Worm (Caenorhabditis elegans) whole organism, L4 larva: ENCODE results near the gene melo-3.
"Not testable (repeated sequence)": the region's sequence is repeated elsewhere in the genome, so short reads cannot be mapped to it uniquely, and the experiment has no call there.

Experiments
- F37D6.2 ChIP-seq: sonication (generic microtip); optimal IDR thresholded peaks from 2 replicates; lab custom pipeline; 2016; ENCODE audit warnings: mild to moderate bottlenecking, missing genetic modification characterization, missing compliant biosample characterization
- F49E8.2 ChIP-seq: sonication (generic microtip); optimal IDR thresholded peaks from 2 replicates; lab custom pipeline; 2016; ENCODE audit warnings: missing compliant biosample characterization, mild to moderate bottlenecking, missing genetic modification characterization, borderline replicate concordance
- R02D3.7 ChIP-seq: fragments of 150-350 bp; sonication (generic microtip); optimal IDR thresholded peaks from 3 replicates; lab custom pipeline; 2014; ENCODE audit warnings: missing biosample characterization, missing genetic modification characterization
- T20F7.1 ChIP-seq: fragments of 200-800 bp; sonication (Bioruptor generic); optimal IDR thresholded peaks from 2 replicates; lab custom pipeline; 2018; ENCODE audit warnings: mild to moderate bottlenecking, missing genetic modification characterization, missing compliant biosample characterization
- T26A8.4 ChIP-seq: fragments of 200-800 bp; sonication (Bioruptor generic); IDR thresholded peaks from 2 replicates; pipeline ENCODE4 v1.3.6; 2022; ENCODE audit warnings: missing genetic modification characterization, missing compliant biosample characterization
- Y48G9A.11 ChIP-seq: fragments of 200-800 bp; sonication (Bioruptor generic); IDR thresholded peaks from 2 replicates; pipeline ENCODE4 v1.3.6; 2022; ENCODE audit warnings: missing genetic modification reagents, missing genetic modification characterization, missing compliant biosample characterization
- Y5F2A.4 ChIP-seq: fragments of 200-800 bp; sonication (Bioruptor generic); optimal IDR thresholded peaks from 2 replicates; lab custom pipeline; 2018; ENCODE audit warnings: mild to moderate bottlenecking, missing genetic modification characterization, missing compliant biosample characterization
- ZK546.5 ChIP-seq, 2 experiments: sonication (generic microtip); optimal IDR thresholded peaks; 2 replicates each; lab custom pipeline; 2017; ENCODE audit warnings: missing biosample characterization in 2 of 2, missing genetic modification characterization in 2 of 2
- aha-1 ChIP-seq: fragments of 150-350 bp; peaks from one replicate; lab custom pipeline; 2014; ENCODE audit warnings: missing biosample characterization, missing genetic modification characterization
- aly-2 ChIP-seq: sonication (generic microtip); optimal IDR thresholded peaks from 2 replicates; lab custom pipeline; 2018; ENCODE audit warnings: missing biosample characterization, missing genetic modification characterization
- attf-4 ChIP-seq: sonication (generic microtip); optimal IDR thresholded peaks from 3 replicates; lab custom pipeline; 2017; ENCODE audit warnings: missing biosample characterization, missing genetic modification characterization
- ceh-20 ChIP-seq: fragments of 200-800 bp; sonication (Bioruptor generic); IDR thresholded peaks from 2 replicates; pipeline ENCODE4 v1.3.6; 2022; ENCODE audit warnings: missing genetic modification reagents, missing genetic modification characterization, missing compliant biosample characterization
- ceh-44 ChIP-seq: fragments of 200-800 bp; sonication (Bioruptor generic); IDR thresholded peaks from 2 replicates; pipeline ENCODE4 v1.3.6; 2022; ENCODE audit warnings: missing genetic modification reagents, missing genetic modification characterization, missing compliant biosample characterization
- ceh-62 ChIP-seq: sonication (generic microtip); optimal IDR thresholded peaks from 2 replicates; lab custom pipeline; 2017; ENCODE audit warnings: missing biosample characterization, missing genetic modification characterization
- ces-1 ChIP-seq: fragments of 150-350 bp; sonication (generic microtip); optimal IDR thresholded peaks from 4 replicates; lab custom pipeline; 2014; ENCODE audit warnings: missing biosample characterization, missing genetic modification reagents, missing genetic modification characterization
- daf-12 ChIP-seq: fragments of 150-350 bp; optimal IDR thresholded peaks from 2 replicates; lab custom pipeline; 2014; ENCODE audit warnings: missing biosample characterization, missing genetic modification reagents, missing genetic modification characterization
- dmd-6 ChIP-seq: fragments of 200-800 bp; sonication (Bioruptor generic); IDR thresholded peaks from 2 replicates; pipeline ENCODE4 v1.3.6; 2022; ENCODE audit warnings: missing genetic modification reagents, missing genetic modification characterization, missing compliant biosample characterization
- dmd-8 ChIP-seq: fragments of 200-800 bp; sonication (Bioruptor generic); IDR thresholded peaks from 2 replicates; pipeline ENCODE4 v1.3.6; 2022; ENCODE audit warnings: missing genetic modification characterization, missing compliant biosample characterization
- dve-1 ChIP-seq: sonication (generic microtip); optimal IDR thresholded peaks from 2 replicates; lab custom pipeline; 2017; ENCODE audit warnings: antibody characterized with exemption, mild to moderate bottlenecking, missing genetic modification characterization, missing compliant biosample characterization; ENCODE audit not compliant: insufficient read depth
- fkh-10 ChIP-seq: fragments of 150-350 bp; optimal IDR thresholded peaks from 2 replicates; lab custom pipeline; 2014; ENCODE audit warnings: missing biosample characterization, missing genetic modification reagents, missing genetic modification characterization
- fos-1 ChIP-seq: fragments of 150-350 bp; optimal IDR thresholded peaks from 2 replicates; lab custom pipeline; 2014; ENCODE audit warnings: missing biosample characterization, missing genetic modification characterization
- gei-8 ChIP-seq: fragments of 200-800 bp; sonication (Bioruptor generic); optimal IDR thresholded peaks from 2 replicates; lab custom pipeline; 2018; ENCODE audit warnings: mild to moderate bottlenecking, missing genetic modification characterization, missing compliant biosample characterization
- hlh-11 ChIP-seq: fragments of 200-800 bp; sonication (Bioruptor generic); optimal IDR thresholded peaks from 2 replicates; lab custom pipeline; 2018; ENCODE audit warnings: mild to moderate bottlenecking, missing genetic modification characterization, missing compliant biosample characterization
- hmg-1.1 ChIP-seq: fragments of 200-800 bp; sonication (Bioruptor generic); IDR thresholded peaks from 2 replicates; pipeline ENCODE4 v1.3.6; 2022; ENCODE audit warnings: missing genetic modification reagents, missing genetic modification characterization, missing compliant biosample characterization
- lim-7 ChIP-seq: fragments of 200-800 bp; sonication (Bioruptor generic); IDR thresholded peaks from 2 replicates; pipeline ENCODE4 v1.3.6; 2022; ENCODE audit warnings: missing genetic modification characterization, missing compliant biosample characterization
- lin-13 ChIP-seq: fragments of 150-350 bp; optimal IDR thresholded peaks from 2 replicates; lab custom pipeline; 2014; ENCODE audit warnings: missing biosample characterization, missing genetic modification reagents, missing genetic modification characterization
- lin-38 ChIP-seq: fragments of 200-800 bp; sonication (Bioruptor generic); IDR thresholded peaks from 2 replicates; pipeline ENCODE4 v1.3.6; 2022; ENCODE audit warnings: missing genetic modification reagents, missing genetic modification characterization, missing compliant biosample characterization
- lir-3 ChIP-seq: sonication (generic microtip); optimal IDR thresholded peaks from 2 replicates; lab custom pipeline; 2016; ENCODE audit warnings: mild to moderate bottlenecking, missing genetic modification characterization, missing compliant biosample characterization
- madf-5 ChIP-seq, 2 experiments: fragments of 200-800 bp; sonication (Bioruptor generic); IDR thresholded peaks; 2 replicates each; pipeline ENCODE4 v1.3.6; 2022; ENCODE audit warnings: missing compliant biosample characterization in 2 of 2, missing genetic modification characterization in 2 of 2
- mdl-1 ChIP-seq, 2 experiments: fragments of 150-350 bp in 1 of 2; sonication (generic microtip) in 1 of 2; optimal IDR thresholded peaks; 2 replicates each; lab custom pipeline; 2014 to 2017; ENCODE audit warnings: missing biosample characterization in 2 of 2, missing genetic modification characterization in 2 of 2
- mdt-29 ChIP-seq: fragments of 200-800 bp; sonication (Bioruptor generic); IDR thresholded peaks from 2 replicates; pipeline ENCODE4 v1.3.6; 2022; ENCODE audit warnings: missing genetic modification reagents, missing genetic modification characterization, missing compliant biosample characterization
- mep-1 ChIP-seq: fragments of 150-350 bp; sonication (generic microtip); optimal IDR thresholded peaks from 3 replicates; lab custom pipeline; 2014; ENCODE audit warnings: missing biosample characterization, missing genetic modification characterization
- mes-2 ChIP-seq: sonication (generic microtip); optimal IDR thresholded peaks from 2 replicates; lab custom pipeline; 2016; ENCODE audit warnings: missing genotype, mild to moderate bottlenecking, missing genetic modification characterization, missing compliant biosample characterization; ENCODE audit not compliant: poor library complexity, severe bottlenecking
- mxl-3 ChIP-seq: fragments of 200-800 bp; sonication (Bioruptor generic); optimal IDR thresholded peaks from 2 replicates; lab custom pipeline; 2018; ENCODE audit warnings: mild to moderate bottlenecking, missing genetic modification characterization, missing compliant biosample characterization
- nhr-102 ChIP-seq: sonication (generic microtip); optimal IDR thresholded peaks from 2 replicates; lab custom pipeline; 2016; ENCODE audit warnings: mild to moderate bottlenecking, missing genetic modification characterization, moderate library complexity, missing compliant biosample characterization
- nhr-11 ChIP-seq: fragments of 150-350 bp; optimal IDR thresholded peaks from 2 replicates; lab custom pipeline; 2014; ENCODE audit warnings: missing biosample characterization, missing genetic modification characterization
- nhr-41 ChIP-seq: fragments of 200-800 bp; sonication (Bioruptor generic); IDR thresholded peaks from 2 replicates; pipeline ENCODE4 v1.3.6; 2022; ENCODE audit warnings: missing genetic modification reagents, missing genetic modification characterization, missing compliant biosample characterization
- nhr-42 ChIP-seq: fragments of 200-800 bp; sonication (Bioruptor generic); IDR thresholded peaks from 2 replicates; pipeline ENCODE4 v1.3.6; 2022; ENCODE audit warnings: missing genetic modification characterization, missing compliant biosample characterization
- nhr-77 ChIP-seq: fragments of 150-350 bp; optimal IDR thresholded peaks from 2 replicates; lab custom pipeline; 2014; ENCODE audit warnings: missing biosample characterization, missing genetic modification characterization
- pha-4 ChIP-seq, 2 experiments: fragments of 150-350 bp in 1 of 2; fragments of 200-800 bp in 1 of 2; sonication (Bioruptor generic) in 1 of 2; IDR thresholded peaks in 1 of 2; optimal IDR thresholded peaks in 1 of 2; 2 replicates each; pipeline versions ENCODE4 v1.3.6 to Lab custom; 2014 to 2022; ENCODE audit warnings: missing genetic modification characterization in 2 of 2, missing genetic modification reagents in 2 of 2, missing biosample characterization in 1 of 2, missing compliant biosample characterization in 1 of 2
- rbr-2 ChIP-seq: sonication (generic microtip); optimal IDR thresholded peaks from 2 replicates; lab custom pipeline; 2016; ENCODE audit warnings: missing genotype, missing genetic modification characterization, missing compliant biosample characterization
- set-16 ChIP-seq: fragments of 200-800 bp; sonication (Bioruptor generic); IDR thresholded peaks from 2 replicates; pipeline ENCODE4 v1.3.6; 2022; ENCODE audit warnings: missing genetic modification reagents, missing genetic modification characterization, missing compliant biosample characterization
- tag-97 ChIP-seq: fragments of 200-800 bp; sonication (Bioruptor generic); IDR thresholded peaks from 2 replicates; pipeline ENCODE4 v1.3.6; 2022; ENCODE audit warnings: missing genetic modification characterization, missing compliant biosample characterization
- tra-1 ChIP-seq: fragments of 200-800 bp; sonication (Bioruptor generic); IDR thresholded peaks from 2 replicates; pipeline ENCODE4 v1.3.6; 2022; ENCODE audit warnings: missing genetic modification reagents, missing genetic modification characterization, missing compliant biosample characterization
- unc-130 ChIP-seq: sonication (generic microtip); optimal IDR thresholded peaks from 2 replicates; lab custom pipeline; 2016; ENCODE audit warnings: missing genetic modification reagents, missing genetic modification characterization, missing compliant biosample characterization
- vab-7 ChIP-seq: fragments of 200-800 bp; sonication (Bioruptor generic); IDR thresholded peaks from 2 replicates; pipeline ENCODE4 v1.3.6; 2022; ENCODE audit warnings: missing genetic modification reagents, missing genetic modification characterization, missing compliant biosample characterization
- zfp-3 ChIP-seq: fragments of 200-800 bp; sonication (Bioruptor generic); conservative IDR thresholded peaks from 2 replicates; pipeline ENCODE4 v1.3.6; 2022; ENCODE audit warnings: missing genetic modification reagents, missing genetic modification characterization, missing compliant biosample characterization
- ztf-7 ChIP-seq: fragments of 150-350 bp; optimal IDR thresholded peaks from 2 replicates; lab custom pipeline; 2014; ENCODE audit warnings: missing biosample characterization, missing genetic modification characterization

The melo-3 gene

DNA sequence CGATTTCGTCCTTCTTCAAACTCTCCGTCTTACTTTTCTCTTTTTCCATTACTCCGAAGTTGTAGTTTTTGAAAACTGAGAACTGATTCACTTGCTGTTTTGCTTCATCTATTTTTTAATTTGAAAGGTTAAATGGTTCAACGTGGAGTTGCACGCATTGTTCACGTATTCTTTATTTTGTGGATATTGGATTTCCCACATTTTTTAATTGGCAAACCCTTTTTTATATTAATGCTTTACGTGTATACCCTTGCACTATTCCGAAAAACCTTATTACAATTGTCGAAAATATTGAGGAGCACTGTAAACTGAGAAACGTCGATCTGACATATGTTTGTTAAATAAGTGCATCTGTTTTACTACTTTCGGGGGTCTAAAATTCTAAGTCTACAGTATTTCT is at the start of gene melo-3:
melo-3 (minus strand) TSS at position 101 of the 400 bp plus-strand sequence.
- not testable (repeated sequence) for TF ChIP-seq tra-1 (GFP tag; lab: Robert Waterston, UW); ZK546.5 (tag; optimal IDR thresholded peaks at IDR 0.05; lab: Kevin White, UChicago); mep-1 (tag; lab: Kevin White, UChicago)

ce11 chrV:15085335-15085800 is 48.7 kb upstream of the melo-3 start, which contains the start of the genes ahsa-1 and C01G10.7:
TSS of gene ahsa-1 (minus strand) at chrV:15085385.
TSS of gene C01G10.7 (plus strand) at chrV:15085747.
- TF ChIP-seq set-16 (GFP tag; lab: Robert Waterston, UW), result no peak
- TF ChIP-seq gei-8, result no peak
- peak; percentile 79 for TF ChIP-seq hmg-1.1 (GFP tag; lab: Robert Waterston, UW)
- peak; percentile 88 for TF ChIP-seq nhr-77 (tag; lab: Kevin White, UChicago)
- peak; percentile 66 for TF ChIP-seq nhr-11 (tag; lab: Kevin White, UChicago)
- TF ChIP-seq rbr-2 (tag; lab: Kevin White, UChicago), result peak; percentile 87
- no peak for TF ChIP-seq daf-12 (tag; lab: Kevin White, UChicago)
- peak; percentile 99 for TF ChIP-seq lin-38 (GFP tag; lab: Robert Waterston, UW)
- TF ChIP-seq nhr-41, result no peak
- peak; percentile 67; the same call in 1 of the 2 replicates for TF ChIP-seq ceh-20 (GFP tag; lab: Robert Waterston, UW)
- TF ChIP-seq aly-2 (tag; lab: Kevin White, UChicago), result no peak
- 0 out of 2 replicates have a peak, but pooled peaks have one; percentile 32 for TF ChIP-seq zfp-3 (GFP tag; lab: Robert Waterston, UW)
- no peak for TF ChIP-seq nhr-102 (tag; lab: Kevin White, UChicago)
- peak; percentile 49; the same call in 1 of the 2 replicates for TF ChIP-seq vab-7
- TF ChIP-seq mdt-29 (GFP tag; lab: Robert Waterston, UW), result peak; percentile 52; the same call in 1 of the 2 replicates
- TF ChIP-seq nhr-42 (GFP tag; lab: Robert Waterston, UW), result peak; percentile 46; the same call in 1 of the 2 replicates
- no peak for TF ChIP-seq lim-7 (GFP tag; lab: Robert Waterston, UW)
- no peak for TF ChIP-seq dve-1
- TF ChIP-seq T26A8.4, result peak; percentile 59; the same call in 1 of the 2 replicates
- peak; percentile 74 for TF ChIP-seq hlh-11 (tag; lab: Kevin White, UChicago)
- peak; percentile 86 for TF ChIP-seq dmd-6 (GFP tag; lab: Robert Waterston, UW)
- TF ChIP-seq unc-130 (GFP tag; lab: Kevin White, UChicago), result peak; percentile 98
- TF ChIP-seq lir-3 (tag; lab: Kevin White, UChicago), result no peak
- TF ChIP-seq R02D3.7, result peak; percentile 89
- TF ChIP-seq fkh-10 (GFP tag; lab: Kevin White, UChicago), result peak; percentile 80
- TF ChIP-seq T20F7.1 (GFP tag; lab: Kevin White, UChicago), result peak; percentile 87
- TF ChIP-seq F37D6.2 (tag; lab: Kevin White, UChicago), result peak; percentile 70
- TF ChIP-seq tag-97 (GFP tag; lab: Robert Waterston, UW), result 0 out of 2 replicates have a peak, but pooled peaks have one; percentile 12
- TF ChIP-seq lin-13 (GFP tag; lab: Kevin White, UChicago), result peak; percentile 86
- TF ChIP-seq Y48G9A.11 (GFP tag; lab: Robert Waterston, UW), result peak; percentile 82
- TF ChIP-seq ces-1 (GFP tag; lab: Kevin White, UChicago), result peak; percentile 60
- no peak for TF ChIP-seq fos-1 (tag; lab: Kevin White, UChicago)
- no peak for TF ChIP-seq attf-4 (tag; lab: Kevin White, UChicago)
- TF ChIP-seq dmd-8 (GFP tag; lab: Robert Waterston, UW), result no peak
- peak; percentile 54; the same call in 1 of the 2 replicates for TF ChIP-seq pha-4 (GFP tag; IDR thresholded peaks at IDR 0.05; lab: Robert Waterston, UW)
- peak; percentile 97 for TF ChIP-seq pha-4 (tag; optimal IDR thresholded peaks at IDR 0.05; lab: Kevin White, UChicago)
- peak; percentile 72; the same call in 1 of the 2 replicates for TF ChIP-seq ceh-44 (GFP tag; lab: Robert Waterston, UW)
- TF ChIP-seq Y5F2A.4 (GFP tag; lab: Kevin White, UChicago), result no peak
- TF ChIP-seq aha-1 (tag; lab: Kevin White, UChicago), result peak; percentile 98
- no peak for TF ChIP-seq ceh-62
- TF ChIP-seq mes-2 (tag; lab: Kevin White, UChicago), result peak; percentile 99
- peak; percentile 56 for TF ChIP-seq F49E8.2 (tag; lab: Kevin White, UChicago)
- TF ChIP-seq mdl-1 (tag; optimal IDR thresholded peaks at IDR 0.05; lab: Kevin White, UChicago), result peak in 1 of 2 experiments; percentile 13
- peak; percentile 19 for TF ChIP-seq mxl-3 (GFP tag; lab: Kevin White, UChicago)
- TF ChIP-seq ztf-7 (tag; lab: Kevin White, UChicago), result peak; percentile 40
- peak; percentile 45 to 64; a peak in 2 of 4 replicates for TF ChIP-seq madf-5 (GFP tag; IDR thresholded peaks at IDR 0.05; lab: Robert Waterston, UW)
